Fruit fly (Drosophila melanogaster) whole organism, embryonic: Measurements from ENCODE around the gene aop.

Source experiments
- ATbp ChIP-seq: fragments of 200-800 bp; sonication (Bioruptor generic); optimal IDR thresholded peaks from 2 replicates; lab custom pipeline; 2017; ENCODE audit warnings: missing biosample characterization, mild to moderate bottlenecking, missing genetic modification characterization, missing genetic modification reagents
- Antp ChIP-seq: fragments of 200-800 bp; sonication (Bioruptor generic); optimal IDR thresholded peaks from 3 replicates; lab custom pipeline; 2016; ENCODE audit warnings: missing biosample characterization, missing genetic modification characterization
- CG11085 ChIP-seq: fragments of 200-800 bp; sonication (Bioruptor generic); IDR thresholded peaks from 2 replicates; pipeline ENCODE4 v1.3.6; 2022; ENCODE audit warnings: missing biosample characterization, missing genetic modification characterization
- CG11456 ChIP-seq: fragments of 200-800 bp; sonication (Bioruptor generic); IDR thresholded peaks from 3 replicates; pipeline ENCODE4 v1.3.6; 2022; ENCODE audit warnings: missing biosample characterization, missing genetic modification characterization
- CG12299 ChIP-seq: fragments of 200-800 bp; sonication (Bioruptor generic); optimal IDR thresholded peaks from 2 replicates; lab custom pipeline; 2018; ENCODE audit warnings: missing biosample characterization, mild to moderate bottlenecking, missing genetic modification characterization
- CG12391 ChIP-seq: fragments of 200-800 bp; sonication (Bioruptor generic); optimal IDR thresholded peaks from 3 replicates; lab custom pipeline; 2018; ENCODE audit warnings: missing biosample characterization, mild to moderate bottlenecking, missing genetic modification characterization, moderate library complexity
- CG12769 ChIP-seq: fragments of 200-800 bp; sonication (Bioruptor generic); optimal IDR thresholded peaks from 2 replicates; lab custom pipeline; 2019; ENCODE audit warnings: missing biosample characterization, mild to moderate bottlenecking, missing genetic modification characterization, moderate library complexity
- CG13894 ChIP-seq: fragments of 200-800 bp; sonication (Bioruptor generic); optimal IDR thresholded peaks from 3 replicates; lab custom pipeline; 2018; ENCODE audit warnings: missing biosample characterization, mild to moderate bottlenecking, missing genetic modification characterization, moderate library complexity
- CG14667 ChIP-seq: fragments of 200-800 bp; sonication (Bioruptor generic); IDR thresholded peaks from 2 replicates; pipeline ENCODE4 v1.3.6; 2022; ENCODE audit warnings: missing biosample characterization, missing genetic modification characterization
- CG15269 ChIP-seq: fragments of 200-800 bp; sonication (Bioruptor generic); optimal IDR thresholded peaks from 2 replicates; lab custom pipeline; 2018; ENCODE audit warnings: missing biosample characterization, mild to moderate bottlenecking, missing genetic modification characterization, moderate library complexity
- CG16863 ChIP-seq: fragments of 200-800 bp; sonication (Bioruptor generic); optimal IDR thresholded peaks from 3 replicates; lab custom pipeline; 2016; ENCODE audit warnings: missing biosample characterization, missing genetic modification characterization
- CG18262 ChIP-seq: fragments of 200-800 bp; optimal IDR thresholded peaks from 3 replicates; lab custom pipeline; 2019; ENCODE audit warnings: missing biosample characterization, mild to moderate bottlenecking, missing genetic modification characterization, moderate library complexity
- CG2116 ChIP-seq: fragments of 200-800 bp; sonication (Bioruptor generic); optimal IDR thresholded peaks from 3 replicates; lab custom pipeline; 2018; ENCODE audit warnings: missing biosample characterization, mild to moderate bottlenecking, missing genetic modification characterization
- CG2120 ChIP-seq: fragments of 200-800 bp; sonication (Bioruptor generic); optimal IDR thresholded peaks from 3 replicates; lab custom pipeline; 2016; ENCODE audit warnings: missing biosample characterization, missing genetic modification characterization
- CG2678 ChIP-seq: fragments of 200-800 bp; sonication (Bioruptor generic); optimal IDR thresholded peaks from 3 replicates; lab custom pipeline; 2019; ENCODE audit warnings: missing biosample characterization, mild to moderate bottlenecking, missing genetic modification characterization, moderate library complexity
- CG2889 ChIP-seq: fragments of 200-800 bp; sonication (Bioruptor generic); IDR thresholded peaks from 3 replicates; pipeline ENCODE4 v1.3.6; 2022; ENCODE audit warnings: missing biosample characterization, missing genetic modification characterization
- CG30403 ChIP-seq: fragments of 200-800 bp; sonication (Bioruptor generic); optimal IDR thresholded peaks from 3 replicates; lab custom pipeline; 2016; ENCODE audit warnings: missing biosample characterization, missing genetic modification characterization
- CG32772 ChIP-seq: fragments of 200-800 bp; sonication (Bioruptor generic); IDR thresholded peaks from 2 replicates; pipeline ENCODE4 v1.3.6; 2022; ENCODE audit warnings: missing biosample characterization, missing genetic modification characterization
- CG34376 ChIP-seq: fragments of 200-800 bp; sonication (Bioruptor generic); optimal IDR thresholded peaks from 2 replicates; lab custom pipeline; 2018; ENCODE audit warnings: missing biosample characterization, mild to moderate bottlenecking, missing genetic modification characterization
- CG4282 ChIP-seq: fragments of 200-800 bp; sonication (Bioruptor generic); optimal IDR thresholded peaks from 2 replicates; lab custom pipeline; 2016; ENCODE audit warnings: missing biosample characterization, missing genetic modification characterization
- CG4707 ChIP-seq: fragments of 200-800 bp; sonication (Bioruptor generic); optimal IDR thresholded peaks from 2 replicates; lab custom pipeline; 2018; ENCODE audit warnings: missing biosample characterization, mild to moderate bottlenecking, missing genetic modification characterization, moderate library complexity
- CG6683 ChIP-seq: fragments of 200-800 bp; sonication (Bioruptor generic); optimal IDR thresholded peaks from 2 replicates; lab custom pipeline; 2017; ENCODE audit warnings: missing biosample characterization, mild to moderate bottlenecking, missing genetic modification characterization, missing genetic modification reagents
- CG8388 ChIP-seq: fragments of 200-800 bp; sonication (Bioruptor generic); optimal IDR thresholded peaks from 2 replicates; lab custom pipeline; 2019; ENCODE audit warnings: missing biosample characterization, mild to moderate bottlenecking, missing genetic modification characterization, moderate library complexity
- CG8765 ChIP-seq: fragments of 200-800 bp; sonication (Bioruptor generic); IDR thresholded peaks from 2 replicates; pipeline ENCODE4 v1.3.6; 2022; ENCODE audit warnings: missing biosample characterization, missing genetic modification characterization
- Dad ChIP-seq: fragments of 200-800 bp; sonication (Bioruptor generic); optimal IDR thresholded peaks from 3 replicates; lab custom pipeline; 2016; ENCODE audit warnings: missing biosample characterization, missing genetic modification characterization
- Dref ChIP-seq: fragments of 200-800 bp; sonication (Bioruptor generic); IDR thresholded peaks from 2 replicates; pipeline ENCODE4 v1.3.6; 2022; ENCODE audit warnings: missing biosample characterization, missing genetic modification characterization
- HLHmδ ChIP-seq: fragments of 200-800 bp; sonication (Bioruptor generic); optimal IDR thresholded peaks from 2 replicates; lab custom pipeline; 2018; ENCODE audit warnings: missing biosample characterization, mild to moderate bottlenecking, missing genetic modification characterization, moderate library complexity
- Hr39 ChIP-seq: fragments of >200 bp; optimal IDR thresholded peaks from 2 replicates; lab custom pipeline; 2017
- Mes4 ChIP-seq: fragments of 200-800 bp; sonication (Bioruptor generic); optimal IDR thresholded peaks from 2 replicates; lab custom pipeline; 2016; ENCODE audit warnings: missing biosample characterization, missing genetic modification characterization
- Taf1 ChIP-seq: fragments of 200-800 bp; sonication (Bioruptor generic); IDR thresholded peaks from 2 replicates; pipeline ENCODE4 v1.3.6; 2022; ENCODE audit warnings: missing biosample characterization, missing genetic modification characterization
- ac ChIP-seq: fragments of 200-800 bp; sonication (Bioruptor generic); optimal IDR thresholded peaks from 3 replicates; lab custom pipeline; 2017; ENCODE audit warnings: missing biosample characterization, mild to moderate bottlenecking, missing genetic modification characterization
- amos ChIP-seq: fragments of 200-800 bp; sonication (Bioruptor generic); IDR thresholded peaks from 2 replicates; pipeline ENCODE4 v1.3.6; 2022; ENCODE audit warnings: missing biosample characterization, missing genetic modification characterization; ENCODE audit not compliant: partially characterized antibody
- chn ChIP-seq: fragments of 200-800 bp; sonication (Bioruptor generic); optimal IDR thresholded peaks from 2 replicates; lab custom pipeline; 2016; ENCODE audit warnings: missing biosample characterization, missing genetic modification characterization
- dm ChIP-seq: fragments of 200-800 bp; sonication (Bioruptor generic); optimal IDR thresholded peaks from 3 replicates; lab custom pipeline; 2016; ENCODE audit warnings: missing biosample characterization, missing genetic modification characterization
- dmrt11E ChIP-seq: fragments of 200-800 bp; sonication (Bioruptor generic); optimal IDR thresholded peaks from 3 replicates; lab custom pipeline; 2018; ENCODE audit warnings: missing biosample characterization, mild to moderate bottlenecking, missing genetic modification characterization, moderate library complexity
- hbn ChIP-seq: fragments of 200-800 bp; sonication (Bioruptor generic); IDR thresholded peaks from 2 replicates; pipeline ENCODE4 v1.3.6; 2022; ENCODE audit warnings: missing biosample characterization, missing genetic modification characterization; ENCODE audit not compliant: partially characterized antibody
- hth ChIP-seq: fragments of >200 bp; optimal IDR thresholded peaks from 2 replicates; lab custom pipeline; 2017; ENCODE audit warnings: inconsistent platforms
- lab ChIP-seq: fragments of 200-800 bp; sonication (Bioruptor generic); optimal IDR thresholded peaks from 3 replicates; lab custom pipeline; 2017; ENCODE audit warnings: missing biosample characterization, missing genetic modification characterization, mild to moderate bottlenecking, moderate library complexity, missing genetic modification reagents
- mam ChIP-seq: fragments of 200-800 bp; sonication (Bioruptor generic); optimal IDR thresholded peaks from 3 replicates; lab custom pipeline; 2016; ENCODE audit warnings: missing biosample characterization, missing genetic modification characterization
- nerfin-1 ChIP-seq: fragments of 200-800 bp; sonication (Bioruptor generic); optimal IDR thresholded peaks from 3 replicates; lab custom pipeline; 2019; ENCODE audit warnings: missing biosample characterization, mild to moderate bottlenecking, missing genetic modification characterization, moderate library complexity
- nerfin-2 ChIP-seq: fragments of 200-800 bp; sonication (Bioruptor generic); IDR thresholded peaks from 2 replicates; pipeline ENCODE4 v1.3.6; 2022; ENCODE audit warnings: missing biosample characterization, missing genetic modification characterization; ENCODE audit not compliant: partially characterized antibody
- oc ChIP-seq: fragments of 200-800 bp; sonication (Bioruptor generic); optimal IDR thresholded peaks from 2 replicates; lab custom pipeline; 2018; ENCODE audit warnings: missing biosample characterization, mild to moderate bottlenecking, missing genetic modification characterization, moderate library complexity
- pum ChIP-seq: fragments of 200-800 bp; sonication (Bioruptor generic); optimal IDR thresholded peaks from 2 replicates; lab custom pipeline; 2016; ENCODE audit warnings: missing biosample characterization, missing genetic modification characterization
- so ChIP-seq: fragments of 200-800 bp; sonication (Bioruptor generic); IDR thresholded peaks from 3 replicates; pipeline ENCODE4 v1.3.6; 2022; ENCODE audit warnings: missing biosample characterization, missing genetic modification characterization
- ssp ChIP-seq: fragments of 200-800 bp; sonication (Bioruptor generic); IDR thresholded peaks from 2 replicates; pipeline ENCODE4 v1.3.6; 2022; ENCODE audit warnings: missing biosample characterization, missing genetic modification characterization
- sug ChIP-seq: fragments of 200-800 bp; optimal IDR thresholded peaks from 2 replicates; lab custom pipeline; 2019; ENCODE audit warnings: missing biosample characterization, mild to moderate bottlenecking, missing genetic modification characterization, moderate library complexity
- tgo ChIP-seq: fragments of 200-800 bp; sonication (Bioruptor generic); IDR thresholded peaks from 3 replicates; pipeline ENCODE4 v1.3.6; 2022; ENCODE audit warnings: missing biosample characterization, missing genetic modification characterization
- tll ChIP-seq, 2 experiments: fragments of 200-800 bp in 1 of 2; fragments of >200 bp in 1 of 2; sonication (Bioruptor generic) in 1 of 2; optimal IDR thresholded peaks; 2 replicates each; lab custom pipeline; 2017 to 2019; ENCODE audit warnings: missing biosample characterization in 2 of 2, missing genetic modification characterization in 2 of 2, mild to moderate bottlenecking in 1 of 2, moderate library complexity in 1 of 2
- unpg ChIP-seq: fragments of 200-800 bp; sonication (Bioruptor generic); optimal IDR thresholded peaks from 3 replicates; lab custom pipeline; 2018; ENCODE audit warnings: missing biosample characterization, mild to moderate bottlenecking, missing genetic modification characterization, moderate library complexity
- zfh2 ChIP-seq: fragments of 200-800 bp; sonication (Bioruptor generic); optimal IDR thresholded peaks from 2 replicates; lab custom pipeline; 2016; ENCODE audit warnings: missing biosample characterization, missing genetic modification characterization

Gene aop

DNA sequence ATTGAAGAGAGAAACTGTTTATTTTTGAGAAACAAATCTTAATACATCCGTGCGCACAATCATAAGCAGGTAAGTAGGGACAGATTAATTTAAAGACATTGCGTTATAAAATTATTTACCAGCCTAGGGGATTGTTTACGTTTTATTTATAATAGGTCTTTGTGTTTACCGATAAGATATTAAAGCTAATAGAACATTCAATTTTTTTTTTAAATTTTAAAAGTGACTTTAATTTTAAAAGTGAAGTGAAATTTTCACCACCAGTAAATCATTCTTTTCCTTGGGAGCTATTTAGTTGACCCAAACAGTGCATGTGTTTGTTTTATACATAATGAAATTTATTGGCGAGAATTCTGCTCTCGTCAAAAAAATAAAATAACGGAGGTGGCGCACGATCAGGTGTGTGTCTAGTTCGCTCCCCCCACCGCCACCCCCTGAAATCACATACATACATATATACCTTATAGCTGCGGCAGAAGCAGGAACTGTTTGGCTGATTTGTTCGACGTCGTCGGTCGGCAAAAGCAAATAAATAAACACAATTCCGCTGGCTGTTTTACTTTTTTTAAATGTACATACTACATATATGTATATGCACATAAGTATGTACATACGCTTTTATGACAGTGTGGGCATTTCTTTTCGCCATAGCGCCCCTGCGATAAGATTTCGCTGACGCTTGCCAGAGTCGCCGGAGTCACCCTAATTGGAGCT, 2.5 kb downstream of the aop start (continued):
- peak; percentile 57 for TF ChIP-seq unpg (GFP tag; lab: Kevin White, UChicago)
- TF ChIP-seq CG2120 (GFP tag; lab: Kevin White, UChicago): peak; percentile 79
- TF ChIP-seq sug (tag; lab: Kevin White, UChicago): peak; percentile 39
- TF ChIP-seq nerfin-1: peak; percentile 8
- peak; percentile 77 for TF ChIP-seq CG15269 (tag; lab: Kevin White, UChicago)
- TF ChIP-seq Taf1 (GFP tag; lab: Robert Waterston, UW): peak; percentile 20; the same call in 1 of the 2 replicates
- no peak for TF ChIP-seq dmrt11E
- TF ChIP-seq CG12299: peak; percentile 5
- TF ChIP-seq CG18262 (tag; lab: Kevin White, UChicago): peak; percentile 48
- TF ChIP-seq hth (lab: Kevin White, UChicago): no peak
- no peak for TF ChIP-seq CG34376 (GFP tag; lab: Kevin White, UChicago)
- no peak for TF ChIP-seq Hr39 (lab: Kevin White, UChicago)
- TF ChIP-seq nerfin-2 (GFP tag; lab: Robert Waterston, UW): no peak
- no peak for TF ChIP-seq CG8765 (GFP tag; lab: Robert Waterston, UW)
- no peak for TF ChIP-seq chn (GFP tag; lab: Kevin White, UChicago)
- TF ChIP-seq Dref (GFP tag; lab: Robert Waterston, UW): no peak
- TF ChIP-seq CG11456 (GFP tag; lab: Robert Waterston, UW): no peak
- peak; percentile 50 for TF ChIP-seq CG12769 (tag; lab: Kevin White, UChicago)
- TF ChIP-seq ssp (GFP tag; lab: Robert Waterston, UW): no peak
- TF ChIP-seq CG2116 (GFP tag; lab: Kevin White, UChicago): peak; percentile 23
- TF ChIP-seq dm: no peak
- TF ChIP-seq tgo (GFP tag; lab: Robert Waterston, UW): no peak
- no peak for TF ChIP-seq HLHmδ
- TF ChIP-seq CG8388 (GFP tag; lab: Kevin White, UChicago): no peak
- no peak for TF ChIP-seq CG4707 (GFP tag; lab: Kevin White, UChicago)
- TF ChIP-seq CG30403: peak; percentile 52
- TF ChIP-seq oc (tag; lab: Kevin White, UChicago): no peak
- TF ChIP-seq CG14667 (GFP tag; lab: Robert Waterston, UW): no peak
- TF ChIP-seq zfh2 (GFP tag; lab: Kevin White, UChicago): peak; percentile 37
- TF ChIP-seq amos (GFP tag; lab: Robert Waterston, UW): no peak
- TF ChIP-seq Antp: no peak
- peak; percentile 83 for TF ChIP-seq CG2678 (tag; lab: Kevin White, UChicago)
- no peak for TF ChIP-seq Mes4 (GFP tag; lab: Kevin White, UChicago)
- no peak for TF ChIP-seq mam (GFP tag; lab: Kevin White, UChicago)
- no peak for TF ChIP-seq CG32772 (GFP tag; lab: Robert Waterston, UW)
- peak; percentile 67 for TF ChIP-seq CG12391 (tag; lab: Kevin White, UChicago)
- TF ChIP-seq Dad (GFP tag; lab: Kevin White, UChicago): no peak
- no peak for TF ChIP-seq ac (GFP tag; lab: Kevin White, UChicago)
- no peak for TF ChIP-seq CG16863 (GFP tag; lab: Kevin White, UChicago)
- TF ChIP-seq lab: peak; percentile 68
- no peak for TF ChIP-seq CG6683 (GFP tag; lab: Kevin White, UChicago)
- no peak for TF ChIP-seq tll (GFP tag; optimal IDR thresholded peaks at IDR 0.05; lab: Kevin White, UChicago)
- no peak for TF ChIP-seq CG4282 (GFP tag; lab: Kevin White, UChicago)
- no peak for TF ChIP-seq CG11085 (GFP tag; lab: Robert Waterston, UW)
- TF ChIP-seq CG2889 (GFP tag; lab: Robert Waterston, UW): no peak
- TF ChIP-seq pum (GFP tag; lab: Kevin White, UChicago): no peak
- no peak for TF ChIP-seq hbn (GFP tag; lab: Robert Waterston, UW)
- peak; percentile 27 for TF ChIP-seq CG13894
- 0 out of 3 replicates have a peak, but pooled peaks have one; percentile 8 for TF ChIP-seq so (GFP tag; lab: Robert Waterston, UW)
- no peak for TF ChIP-seq ATbp (GFP tag; lab: Kevin White, UChicago)
